Fruit fly (Drosophila melanogaster): ENCODE results near the gene CG32579.

The CG32579 gene

DNA sequence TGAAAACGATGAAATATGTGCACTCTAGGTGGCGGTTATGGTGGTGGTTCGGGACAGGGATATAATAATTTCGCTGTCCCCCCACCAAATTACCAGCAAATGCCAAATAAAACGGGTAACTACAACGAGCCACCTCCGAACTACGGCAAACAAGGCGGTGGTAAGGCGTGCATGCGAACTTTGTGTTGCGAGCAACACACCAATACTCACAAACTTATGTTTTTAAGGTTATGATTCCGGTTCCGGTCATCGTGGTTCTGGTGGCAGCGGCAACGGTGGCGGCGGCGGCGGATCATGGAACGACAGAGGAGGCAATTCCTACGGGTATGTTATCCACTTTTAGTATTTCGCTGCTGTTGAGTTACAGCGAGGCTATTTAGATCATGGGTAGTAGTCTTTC, 34.1 kb upstream of the CG32579 start:
- no peak for TF ChIP-seq Dll (optimal IDR thresholded peaks at IDR 0.05)
- no peak for TF ChIP-seq EcR (GFP tag; optimal IDR thresholded peaks at IDR 0.05)
- no peak for TF ChIP-seq CG8478 (optimal IDR thresholded peaks at IDR 0.05)
- no peak for TF ChIP-seq pan (optimal IDR thresholded peaks at IDR 0.05)
- no peak for TF ChIP-seq psq (optimal IDR thresholded peaks at IDR 0.05)
- no peak for TF ChIP-seq usp (GFP tag; optimal IDR thresholded peaks at IDR 0.05)

DNA sequence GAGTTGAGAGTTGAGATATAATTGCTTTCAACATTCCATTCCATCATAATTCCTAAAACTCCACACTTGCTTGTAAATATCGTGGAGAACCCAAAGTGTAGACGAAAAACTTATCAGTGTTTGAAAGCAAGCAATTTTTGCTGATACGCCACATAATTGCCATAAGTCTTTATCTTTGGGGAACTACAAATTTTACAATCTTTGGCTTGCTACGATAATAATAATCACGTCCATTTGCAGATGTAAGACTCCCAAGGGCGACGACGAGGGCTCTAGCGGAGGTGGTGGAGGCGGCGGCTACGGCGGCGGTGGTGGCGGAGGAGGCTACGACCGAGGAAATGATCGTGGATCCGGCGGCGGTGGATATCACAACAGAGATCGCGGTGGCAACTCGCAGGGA, 30.4 kb upstream of the CG32579 start:
- TF ChIP-seq EcR (GFP tag; optimal IDR thresholded peaks at IDR 0.05) (no peak), Dll (optimal IDR thresholded peaks at IDR 0.05) (no peak), CG8478 (optimal IDR thresholded peaks at IDR 0.05) (no peak), psq (optimal IDR thresholded peaks at IDR 0.05) (no peak), pan (optimal IDR thresholded peaks at IDR 0.05) (no peak), usp (GFP tag; optimal IDR thresholded peaks at IDR 0.05) (no peak)

DNA sequence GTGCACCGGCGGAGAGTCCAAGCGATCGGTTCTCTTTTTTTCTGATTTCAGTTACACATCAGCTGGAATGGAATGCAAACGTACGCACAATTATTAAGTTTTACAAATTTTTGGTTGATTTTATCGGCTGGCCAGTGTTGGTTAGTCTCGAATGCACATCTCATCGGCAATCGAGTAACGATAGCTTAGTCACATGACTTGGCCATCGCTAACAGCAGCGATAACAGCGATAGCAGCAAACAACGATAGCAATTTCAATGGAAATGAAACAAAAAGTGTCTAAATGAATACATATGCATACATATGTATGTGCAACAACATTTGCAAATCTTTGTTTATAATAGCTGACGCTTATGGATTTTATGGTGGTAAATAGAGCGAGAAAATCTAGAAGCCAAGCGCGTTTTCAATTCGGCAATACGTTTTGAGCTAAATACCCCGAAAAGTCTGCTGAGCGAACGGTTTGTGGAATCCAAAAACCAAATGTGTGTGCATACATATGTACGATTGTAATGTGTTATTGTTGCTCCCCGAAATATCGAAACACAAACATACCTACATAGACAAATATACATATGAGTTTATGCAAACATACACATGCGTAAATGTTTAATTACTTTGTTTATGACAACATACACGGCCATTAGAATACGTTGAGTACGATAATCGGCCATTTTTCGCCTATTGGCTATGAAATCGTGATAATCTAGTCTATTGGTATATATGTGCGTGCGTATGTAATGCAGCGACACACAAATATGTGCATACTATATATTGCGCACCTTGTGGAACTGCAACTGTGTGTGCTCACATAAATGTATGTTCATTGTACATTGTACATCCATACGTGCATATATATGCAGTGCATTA, 26.4 kb upstream of the CG32579 start, which contains the start of gene CG3632:
Gene CG3632, plus strand, starts transcription at position 249 of the 870 bp plus-strand sequence.
- no peak for TF ChIP-seq CG8478 (optimal IDR thresholded peaks at IDR 0.05)
- no peak for TF ChIP-seq pan (optimal IDR thresholded peaks at IDR 0.05)
- TF ChIP-seq Dll (optimal IDR thresholded peaks at IDR 0.05) = no peak
- TF ChIP-seq psq (optimal IDR thresholded peaks at IDR 0.05) = no peak

DNA sequence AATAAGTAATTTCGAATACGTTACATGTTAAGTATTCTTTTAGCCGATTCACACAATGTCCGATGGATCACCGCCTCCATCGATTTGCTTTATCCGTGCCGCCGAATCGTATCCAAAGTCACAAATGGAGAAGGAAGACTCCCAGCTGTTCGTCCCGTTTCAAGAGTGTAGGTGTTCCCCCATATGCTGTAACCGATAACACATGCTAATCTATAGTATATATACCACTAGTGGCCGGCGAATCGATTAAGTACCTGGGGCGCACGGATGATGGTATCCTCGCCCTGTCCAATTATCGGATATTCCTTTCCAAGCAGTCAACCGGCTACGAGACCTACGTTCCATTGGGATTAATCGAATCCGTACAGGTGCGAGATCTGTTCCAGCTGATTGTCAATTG, 25.5 kb upstream of the CG32579 start, which contains the start of gene ERp44:
Gene ERp44, minus strand, starts transcription at position 101 of the 400 bp plus-strand sequence.
- TF ChIP-seq EcR (GFP tag; optimal IDR thresholded peaks at IDR 0.05) = no peak
- TF ChIP-seq psq (optimal IDR thresholded peaks at IDR 0.05) = no peak
- no peak for TF ChIP-seq pan (optimal IDR thresholded peaks at IDR 0.05)
- no peak for TF ChIP-seq Dll (optimal IDR thresholded peaks at IDR 0.05)
- TF ChIP-seq CG8478 (optimal IDR thresholded peaks at IDR 0.05) = no peak
- TF ChIP-seq usp (GFP tag; optimal IDR thresholded peaks at IDR 0.05) = no peak

DNA sequence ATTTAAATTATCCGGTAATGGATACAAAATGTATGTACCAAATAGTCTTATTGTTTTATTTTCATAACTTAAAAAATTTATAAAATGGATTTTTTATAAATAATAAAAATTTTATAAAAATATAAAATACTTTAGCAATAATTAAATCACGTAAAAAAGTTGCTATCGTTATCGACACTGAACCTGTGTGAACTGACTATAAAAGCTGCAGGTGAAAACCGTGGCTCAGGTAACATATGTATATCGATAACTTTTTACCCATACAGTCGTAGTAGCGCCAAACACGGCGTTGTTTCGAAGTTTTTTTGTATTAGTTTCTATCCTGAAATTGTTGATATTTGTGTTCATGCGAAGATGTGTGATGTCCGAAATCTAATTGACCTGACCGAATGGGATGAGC, 19.4 kb upstream of the CG32579 start, which contains the start of gene CG3679:
Gene CG3679, plus strand, starts transcription at position 235 of the 400 bp plus-strand sequence.
- no peak for TF ChIP-seq pan (optimal IDR thresholded peaks at IDR 0.05)
- no peak for TF ChIP-seq EcR (GFP tag; optimal IDR thresholded peaks at IDR 0.05)
- no peak for TF ChIP-seq Dll (optimal IDR thresholded peaks at IDR 0.05)
- TF ChIP-seq CG8478 (optimal IDR thresholded peaks at IDR 0.05) = no peak
- TF ChIP-seq psq (optimal IDR thresholded peaks at IDR 0.05) = no peak
- TF ChIP-seq usp (GFP tag; optimal IDR thresholded peaks at IDR 0.05) = no peak

DNA sequence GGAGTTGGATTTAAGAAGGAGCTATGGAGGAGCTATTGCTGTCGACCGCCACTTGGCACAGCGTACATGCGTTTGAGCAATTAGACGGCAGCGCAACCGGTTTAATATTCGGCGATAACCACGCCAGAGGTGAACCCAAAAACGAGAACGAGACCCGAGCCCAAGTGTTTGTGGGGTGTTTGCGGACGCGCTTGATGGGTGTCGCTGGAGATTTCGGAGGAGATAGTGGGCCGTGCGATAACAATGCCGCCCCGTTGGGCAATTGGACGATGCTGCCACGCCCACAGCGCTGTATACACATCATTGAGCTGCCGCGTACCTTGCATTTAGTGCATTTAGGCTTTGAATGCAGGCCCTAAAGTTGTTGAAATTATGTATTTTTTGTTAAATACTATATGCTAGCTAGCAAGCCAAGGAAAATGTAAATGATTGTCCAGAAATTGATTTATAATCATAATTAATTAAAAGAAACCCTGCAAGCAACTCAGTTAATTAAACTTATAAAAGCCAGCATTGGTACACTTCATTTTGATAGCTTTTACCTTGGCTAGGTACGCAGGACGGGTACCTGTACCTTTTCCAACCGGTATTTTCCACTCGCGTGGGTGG, 14.7 kb upstream of the CG32579 start, which contains the start of gene Had1:
Gene Had1, minus strand, starts transcription at position 358 of the 609 bp plus-strand sequence.
- TF ChIP-seq CG8478 (optimal IDR thresholded peaks at IDR 0.05) (no peak), pan (optimal IDR thresholded peaks at IDR 0.05) (no peak), Dll (optimal IDR thresholded peaks at IDR 0.05) (no peak), EcR (GFP tag; optimal IDR thresholded peaks at IDR 0.05) (no peak), psq (optimal IDR thresholded peaks at IDR 0.05) (no peak), usp (GFP tag; optimal IDR thresholded peaks at IDR 0.05) (no peak)

DNA sequence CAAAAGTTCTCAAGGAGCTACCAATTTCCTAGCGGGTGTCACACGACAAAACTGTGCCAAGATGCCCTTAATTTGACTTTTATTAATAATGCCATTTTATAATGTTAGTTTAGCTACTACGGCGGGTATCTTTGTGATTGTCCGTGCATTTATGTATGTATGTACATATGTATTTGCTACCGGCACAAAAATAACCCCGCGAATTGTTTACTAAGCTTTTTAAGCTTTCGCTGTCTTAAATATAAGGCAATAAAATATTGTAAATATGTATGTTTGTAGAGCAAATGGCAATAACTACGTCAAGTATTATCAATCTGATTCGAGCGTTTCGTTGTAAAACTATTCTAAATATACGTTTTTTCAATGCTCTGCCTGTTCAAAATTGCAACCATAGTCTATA, 14.1 kb upstream of the CG32579 start:
- TF ChIP-seq EcR (GFP tag; optimal IDR thresholded peaks at IDR 0.05) = no peak
- TF ChIP-seq CG8478 (optimal IDR thresholded peaks at IDR 0.05) = no peak
- no peak for TF ChIP-seq pan (optimal IDR thresholded peaks at IDR 0.05)
- no peak for TF ChIP-seq Dll (optimal IDR thresholded peaks at IDR 0.05)
- TF ChIP-seq psq (optimal IDR thresholded peaks at IDR 0.05) = no peak
- TF ChIP-seq usp (GFP tag; optimal IDR thresholded peaks at IDR 0.05) = no peak

DNA sequence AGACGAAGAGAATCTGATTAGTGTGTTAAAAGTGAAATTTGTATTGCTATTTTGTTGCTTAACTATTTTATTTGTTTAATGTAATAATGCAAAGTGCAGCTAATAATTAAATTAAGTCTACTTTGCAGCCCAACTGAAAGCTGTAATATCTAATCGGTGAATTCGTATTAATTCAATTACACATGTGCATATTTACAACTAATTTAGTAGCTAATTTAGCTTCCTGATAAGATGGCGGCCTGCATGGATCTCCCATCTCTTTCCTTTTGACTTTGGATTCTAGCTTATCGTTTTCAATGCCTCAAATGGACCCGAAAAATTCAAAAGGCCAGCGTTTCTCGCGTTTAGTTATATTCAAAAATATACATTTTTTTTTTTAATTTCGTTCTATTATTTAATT, 13.3 kb upstream of the CG32579 start:
- TF ChIP-seq psq (optimal IDR thresholded peaks at IDR 0.05) (no peak), pan (optimal IDR thresholded peaks at IDR 0.05) (no peak)

DNA sequence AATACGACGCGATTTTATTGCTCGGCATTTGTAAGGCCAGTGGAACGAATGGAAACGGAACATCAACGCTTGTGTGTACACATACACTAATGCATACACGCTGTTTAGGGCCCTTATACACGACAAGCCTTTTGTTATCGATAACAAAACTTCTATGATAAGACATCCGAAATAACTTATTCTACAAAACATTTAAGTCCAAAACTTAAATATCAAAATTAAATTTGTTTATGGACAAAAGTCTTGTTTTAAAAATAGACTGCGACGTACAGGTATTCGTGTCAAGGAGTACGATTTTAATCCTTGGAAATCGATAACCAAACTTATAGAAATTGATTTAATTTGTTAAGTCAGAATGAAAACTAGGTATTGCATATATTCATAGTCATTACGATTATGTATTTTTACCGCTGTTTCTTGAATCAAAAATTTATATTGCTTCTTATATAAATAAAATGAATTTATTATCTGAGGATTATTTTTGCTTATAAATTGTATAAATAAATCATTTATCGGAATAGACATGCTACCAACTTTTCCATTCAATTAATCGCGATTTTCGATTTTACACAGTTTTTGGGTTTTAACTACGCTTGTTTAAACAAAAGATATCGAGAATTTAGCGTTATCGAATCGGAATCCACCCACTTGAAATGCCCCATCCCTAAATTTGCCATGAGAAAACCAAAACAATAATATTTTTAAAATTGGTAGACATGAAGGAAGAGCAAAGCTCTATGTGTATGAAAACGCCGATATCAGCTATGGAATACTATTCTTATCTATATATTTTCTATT, 9.8 kb upstream of the CG32579 start, which contains the start of the genes CG9915 and SWIP:
Gene CG9915, minus strand, starts transcription at position 61 of the 798 bp plus-strand sequence.
Gene SWIP, plus strand, starts transcription at position 632 of the 798 bp plus-strand sequence.
- TF ChIP-seq Dll (optimal IDR thresholded peaks at IDR 0.05) (no peak), usp (GFP tag; optimal IDR thresholded peaks at IDR 0.05) (no peak)

DNA sequence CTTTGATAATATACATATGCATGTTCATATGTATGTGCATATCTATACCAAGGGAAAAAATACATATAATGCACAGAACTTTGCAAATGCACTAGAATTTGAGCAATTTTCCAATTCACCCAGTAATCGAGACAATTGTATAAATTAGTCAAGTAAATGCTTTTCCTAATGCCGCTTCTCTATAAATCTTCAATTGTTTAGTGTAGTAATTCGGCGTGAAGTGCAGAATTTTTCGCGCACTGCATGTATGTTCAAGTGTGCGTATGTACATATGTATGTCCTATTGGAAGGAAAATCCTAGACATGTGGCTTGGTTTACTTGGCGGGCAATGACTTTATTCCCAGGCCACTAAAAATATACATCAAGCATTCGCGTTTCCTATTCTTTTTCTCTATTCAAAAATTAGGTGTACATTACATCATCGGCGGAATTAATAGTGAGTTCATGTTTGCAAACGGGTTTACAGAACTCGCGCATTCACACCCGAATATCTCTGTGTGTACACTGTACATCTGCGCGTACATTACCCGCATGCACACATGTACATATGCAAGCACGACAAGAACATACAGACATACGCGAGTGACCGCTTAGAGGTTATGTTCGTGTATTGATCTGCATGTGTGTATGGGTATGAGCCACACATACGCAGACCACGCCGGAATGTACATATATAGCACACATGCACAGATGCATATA, 4.1 kb upstream of the CG32579 start:
- TF ChIP-seq EcR (GFP tag; optimal IDR thresholded peaks at IDR 0.05) = no peak
- TF ChIP-seq CG8478 (optimal IDR thresholded peaks at IDR 0.05) = no peak
- no peak for TF ChIP-seq psq (optimal IDR thresholded peaks at IDR 0.05)
- TF ChIP-seq pan (optimal IDR thresholded peaks at IDR 0.05) = no peak
- no peak for TF ChIP-seq usp (GFP tag; optimal IDR thresholded peaks at IDR 0.05)
- no peak for TF ChIP-seq Dll (optimal IDR thresholded peaks at IDR 0.05)

DNA sequence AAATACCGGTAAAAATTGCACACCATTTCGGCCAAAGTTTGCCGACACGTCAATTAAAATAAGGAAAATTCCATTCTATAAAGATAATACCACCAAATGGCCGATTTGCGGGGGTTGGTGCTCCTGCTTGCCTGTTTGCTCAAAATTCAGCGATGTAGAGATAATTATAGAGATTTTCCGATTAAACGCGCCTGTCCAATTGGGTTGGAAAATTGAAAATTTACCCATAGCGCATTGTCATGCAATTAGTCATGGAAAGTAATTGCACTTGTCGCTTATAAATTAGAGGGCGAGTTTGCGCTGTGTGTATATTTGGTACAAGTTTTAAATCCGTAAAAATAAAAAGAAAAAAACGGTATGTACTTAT, 3.5 kb upstream of the CG32579 start:
- TF ChIP-seq EcR (GFP tag; optimal IDR thresholded peaks at IDR 0.05) (no peak), pan (optimal IDR thresholded peaks at IDR 0.05) (no peak), CG8478 (optimal IDR thresholded peaks at IDR 0.05) (no peak), usp (GFP tag; optimal IDR thresholded peaks at IDR 0.05) (no peak), psq (optimal IDR thresholded peaks at IDR 0.05) (no peak), Dll (optimal IDR thresholded peaks at IDR 0.05) (no peak)
